Worm (Caenorhabditis elegans): Measurements from ENCODE around the gene C07E3.9.

- TF ChIP-seq him-1 (tag; optimal IDR thresholded peaks at IDR 0.05) (no peak), W03F9.2 (tag; optimal IDR thresholded peaks at IDR 0.05) (no peak), dao-5 (tag; optimal IDR thresholded peaks at IDR 0.05) (no peak)
These were observed 31.7 kb downstream of the C07E3.9 start for ce11 chrII:10382247-10382646.
